Worm (Caenorhabditis elegans) whole organism, early embryonic: ENCODE measurements around the gene srh-145.

Source experiments
- B0310.2 ChIP-seq: sonication (generic microtip); optimal IDR thresholded peaks from 2 replicates; lab custom pipeline; 2016; ENCODE audit warnings: mild to moderate bottlenecking, missing genetic modification characterization, missing compliant biosample characterization
- F13C5.2 ChIP-seq: sonication (generic microtip); optimal IDR thresholded peaks from 2 replicates; lab custom pipeline; 2017; ENCODE audit warnings: mild to moderate bottlenecking, missing genetic modification characterization, inconsistent platforms, missing compliant biosample characterization
- ama-1 ChIP-seq: fragments of 150-350 bp; optimal IDR thresholded peaks from 2 replicates; lab custom pipeline; 2014
- ceh-13 ChIP-seq: fragments of 200-800 bp; sonication (Bioruptor generic); optimal IDR thresholded peaks from 2 replicates; lab custom pipeline; 2018; ENCODE audit warnings: mild to moderate bottlenecking, missing genetic modification characterization, missing compliant biosample characterization
- ceh-36 ChIP-seq: sonication (generic microtip); optimal IDR thresholded peaks from 2 replicates; lab custom pipeline; 2016; ENCODE audit warnings: missing genetic modification characterization, inconsistent platforms, missing compliant biosample characterization
- hmbx-1 ChIP-seq: sonication (generic microtip); optimal IDR thresholded peaks from 2 replicates; lab custom pipeline; 2016; ENCODE audit warnings: mild to moderate bottlenecking, missing genetic modification characterization, missing compliant biosample characterization
- hnd-1 ChIP-seq: sonication (generic microtip); optimal IDR thresholded peaks from 2 replicates; lab custom pipeline; 2016; ENCODE audit warnings: missing genetic modification characterization, missing compliant biosample characterization
- pes-1 ChIP-seq: fragments of 200-800 bp; sonication (Bioruptor generic); IDR thresholded peaks from 2 replicates; pipeline ENCODE4 v1.3.6; 2022; ENCODE audit warnings: missing genetic modification reagents, missing genetic modification characterization, missing compliant biosample characterization
- scrt-1 ChIP-seq: fragments of 200-800 bp; sonication (Bioruptor generic); IDR thresholded peaks from 2 replicates; pipeline ENCODE4 v1.3.6; 2022; ENCODE audit warnings: missing genetic modification characterization, missing compliant biosample characterization
- tbx-37 ChIP-seq: fragments of 200-800 bp; sonication (Bioruptor generic); conservative IDR thresholded peaks from 2 replicates; pipeline ENCODE4 v1.3.6; 2022; ENCODE audit warnings: missing genetic modification reagents, missing genetic modification characterization, missing compliant biosample characterization

DNA sequence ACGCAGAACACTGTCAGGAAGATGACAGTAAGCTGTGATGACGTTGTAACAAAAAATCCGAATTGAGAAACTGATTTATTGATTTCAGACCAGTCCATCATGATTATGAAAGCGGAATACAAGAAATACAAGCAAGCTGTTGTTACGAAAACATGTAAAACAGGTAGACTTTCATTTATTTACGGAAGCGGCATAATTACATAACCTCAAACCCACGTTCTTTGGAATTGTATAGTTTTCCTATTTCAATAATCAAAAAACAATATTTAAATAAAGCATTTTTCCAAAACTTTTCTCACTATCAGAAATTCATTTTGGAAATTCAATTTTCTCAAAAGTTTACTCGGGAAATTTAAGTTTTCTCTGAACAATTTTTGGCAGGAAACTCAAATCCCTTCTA is 48.2 kb downstream of the srh-145 start, which contains the start of gene str-15:
- TF ChIP-seq scrt-1 (GFP tag; lab: Robert Waterston, UW) (no peak), ama-1 (no peak), tbx-37 (GFP tag; lab: Robert Waterston, UW) (no peak), ceh-36 (no peak), hmbx-1 (tag; lab: Kevin White, UChicago) (no peak), F13C5.2 (tag; lab: Kevin White, UChicago) (no peak), hnd-1 (tag; lab: Kevin White, UChicago) (no peak), B0310.2 (no peak), ceh-13 (GFP tag; lab: Kevin White, UChicago) (no peak), pes-1 (GFP tag; lab: Robert Waterston, UW) (no peak)
